Worm (Caenorhabditis elegans): Measurements from ENCODE around the gene swt-1.

DNA sequence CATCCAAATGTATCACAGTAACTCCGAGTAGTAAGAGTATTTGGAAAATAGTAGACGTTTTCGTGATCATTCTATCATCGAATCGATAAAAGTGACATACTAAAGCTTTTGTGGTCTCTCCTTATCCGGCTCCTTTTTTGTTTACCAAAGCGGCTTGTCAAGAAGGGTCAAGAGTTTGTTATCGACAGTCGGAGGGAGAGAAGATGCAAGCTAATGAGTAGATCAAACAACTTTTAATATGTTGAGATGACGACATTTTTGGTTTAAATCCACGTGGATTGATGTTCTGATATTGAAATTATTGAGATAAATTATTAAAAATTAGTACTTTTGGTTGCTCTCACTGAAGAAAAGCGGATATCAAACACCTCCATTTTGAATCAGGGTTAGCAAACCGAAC, 15.9 kb upstream of the swt-1 start, which contains the start of gene T21D12.7:
- TF ChIP-seq flh-1 (GFP tag; optimal IDR thresholded peaks at IDR 0.05): no peak
- no peak for TF ChIP-seq drap-1 (GFP tag; optimal IDR thresholded peaks at IDR 0.05)
- TF ChIP-seq nhr-12 (tag; optimal IDR thresholded peaks at IDR 0.05): no peak
- TF ChIP-seq lin-32 (GFP tag; optimal IDR thresholded peaks at IDR 0.05): no peak
- TF ChIP-seq ces-1 (GFP tag; optimal IDR thresholded peaks at IDR 0.05): no peak
- no peak for TF ChIP-seq nhr-76 (tag; optimal IDR thresholded peaks at IDR 0.05)
- TF ChIP-seq nhr-28 (tag; optimal IDR thresholded peaks at IDR 0.05): no peak
- no peak for TF ChIP-seq unc-39 (tag; optimal IDR thresholded peaks at IDR 0.05)
- TF ChIP-seq ceh-83 (GFP tag; optimal IDR thresholded peaks at IDR 0.05): no peak
- TF ChIP-seq zip-8 (tag; optimal IDR thresholded peaks at IDR 0.05): no peak
